Worm (Caenorhabditis elegans) whole organism, late embryonic: Measurements from ENCODE around the gene oma-1.

Source experiments
- fax-1 ChIP-seq: sonication (generic microtip); optimal IDR thresholded peaks from 2 replicates; lab custom pipeline; 2016; ENCODE audit warnings: missing genotype, missing genetic modification characterization, missing compliant biosample characterization
- fkh-10 ChIP-seq: fragments of 150-350 bp; optimal IDR thresholded peaks from 2 replicates; lab custom pipeline; 2014; ENCODE audit warnings: missing biosample characterization, missing genetic modification reagents, missing genetic modification characterization
- hlh-13 ChIP-seq: fragments of 200-800 bp; sonication (Bioruptor generic); optimal IDR thresholded peaks from 2 replicates; lab custom pipeline; 2018; ENCODE audit warnings: mild to moderate bottlenecking, missing genetic modification characterization, missing compliant biosample characterization
- lin-11 ChIP-seq: fragments of 200-800 bp; sonication (Bioruptor generic); optimal IDR thresholded peaks from 2 replicates; lab custom pipeline; 2018; ENCODE audit warnings: mild to moderate bottlenecking, missing genetic modification characterization, missing compliant biosample characterization
- nfya-1 ChIP-seq: sonication (generic microtip); optimal IDR thresholded peaks from 2 replicates; lab custom pipeline; 2017; ENCODE audit warnings: missing genetic modification characterization, mild to moderate bottlenecking, missing compliant biosample characterization, antibody characterized with exemption, moderate library complexity
- nhr-11 ChIP-seq: fragments of 150-350 bp; optimal IDR thresholded peaks from 2 replicates; lab custom pipeline; 2014; ENCODE audit warnings: missing biosample characterization, missing genetic modification characterization
- pag-3 ChIP-seq: sonication (generic microtip); optimal IDR thresholded peaks from 2 replicates; lab custom pipeline; 2016; ENCODE audit warnings: missing compliant biosample characterization, missing genetic modification characterization, borderline replicate concordance
- sdc-2 ChIP-seq: sonication (generic microtip); optimal IDR thresholded peaks from 2 replicates; lab custom pipeline; 2016; ENCODE audit warnings: missing genotype, missing genetic modification characterization, missing compliant biosample characterization
- sox-2 ChIP-seq: fragments of 200-800 bp; sonication (Bioruptor generic); IDR thresholded peaks from 2 replicates; pipeline ENCODE4 v1.3.6; 2022; ENCODE audit warnings: missing genetic modification reagents, missing genetic modification characterization, missing compliant biosample characterization

DNA sequence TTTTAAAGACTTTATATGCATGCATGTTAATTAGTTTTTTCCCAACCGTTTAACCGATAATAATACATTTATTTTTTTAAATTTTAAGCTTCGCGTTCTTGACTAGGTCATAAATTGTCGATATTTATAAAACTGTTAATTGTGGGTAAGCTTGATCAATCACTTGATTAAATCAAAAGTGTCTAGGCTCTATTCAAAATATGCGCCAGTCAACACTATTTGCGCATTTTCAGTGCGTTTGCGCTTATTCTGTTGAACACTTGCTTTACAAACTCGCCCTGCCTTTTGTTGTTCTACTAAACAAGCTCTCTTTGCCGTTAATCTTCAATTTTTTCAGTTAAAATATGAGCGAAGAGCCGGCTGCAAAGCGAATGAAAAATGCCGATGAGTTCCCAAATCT is 2.4 kb downstream of the oma-1 start, which contains the start of gene spr-2:
- no peak for TF ChIP-seq lin-11
- no peak for TF ChIP-seq fax-1
- TF ChIP-seq sdc-2 (tag; lab: Kevin White, UChicago): no peak
- peak; percentile 8 for TF ChIP-seq fkh-10 (GFP tag; lab: Kevin White, UChicago)
- TF ChIP-seq pag-3: no peak
- no peak for TF ChIP-seq hlh-13
- no peak for TF ChIP-seq nfya-1 (tag; lab: Kevin White, UChicago)
- no peak for TF ChIP-seq nhr-11 (tag; lab: Kevin White, UChicago)
- no peak for TF ChIP-seq sox-2
